Worm (Caenorhabditis elegans) whole organism, L1 larva: ENCODE measurements around the gene nhr-88.

Experiments used
- blmp-1 ChIP-seq: fragments of 150-350 bp; optimal IDR thresholded peaks from 2 replicates; lab custom pipeline; 2014; ENCODE audit warnings: missing biosample characterization, missing genetic modification characterization
- ceh-88 ChIP-seq: fragments of 200-800 bp; sonication (Bioruptor generic); IDR thresholded peaks from 2 replicates; pipeline ENCODE4 v1.3.6; 2022; ENCODE audit warnings: missing genetic modification characterization, missing compliant biosample characterization
- egl-27 ChIP-seq, 2 experiments: fragments of 150-350 bp in 1 of 2; sonication (generic microtip); optimal IDR thresholded peaks; 3 replicates each; lab custom pipeline; 2017 to 2018; ENCODE audit warnings: missing biosample characterization in 2 of 2, missing genetic modification characterization in 2 of 2, missing genetic modification reagents in 2 of 2
- elt-3 ChIP-seq, 6 experiments: fragments of 150-350 bp in 1 of 6; sonication (generic microtip); optimal IDR thresholded peaks; 2 replicates each; lab custom pipeline; 2017 to 2018; ENCODE audit warnings: missing biosample characterization in 6 of 6, missing genetic modification characterization in 6 of 6, inconsistent platforms in 1 of 6
- fkh-10 ChIP-seq: sonication (generic microtip); optimal IDR thresholded peaks from 2 replicates; lab custom pipeline; 2017; ENCODE audit warnings: missing biosample characterization, missing genetic modification reagents, missing genetic modification characterization
- lin-13 ChIP-seq: fragments of 150-350 bp; optimal IDR thresholded peaks from 2 replicates; lab custom pipeline; 2014; ENCODE audit warnings: missing biosample characterization, missing genetic modification reagents, missing genetic modification characterization
- lin-14 ChIP-seq: fragments of 200-800 bp; sonication (Bioruptor generic); optimal IDR thresholded peaks from 2 replicates; lab custom pipeline; 2018; ENCODE audit warnings: mild to moderate bottlenecking, missing genetic modification characterization, moderate library complexity, missing compliant biosample characterization
- nhr-11 ChIP-seq: fragments of 150-350 bp; optimal IDR thresholded peaks from 2 replicates; lab custom pipeline; 2014; ENCODE audit warnings: missing biosample characterization, missing genetic modification characterization
- nhr-12 ChIP-seq: sonication (generic microtip); optimal IDR thresholded peaks from 2 replicates; lab custom pipeline; 2017; ENCODE audit warnings: missing biosample characterization, missing genetic modification characterization
- nhr-237 ChIP-seq: fragments of 150-350 bp; optimal IDR thresholded peaks from 2 replicates; lab custom pipeline; 2014; ENCODE audit warnings: missing biosample characterization, missing genetic modification characterization
- skn-1 ChIP-seq: fragments of 150-350 bp; optimal IDR thresholded peaks from 2 replicates; lab custom pipeline; 2014; ENCODE audit warnings: missing biosample characterization, missing genetic modification characterization
- tbx-2 ChIP-seq: sonication (generic microtip); optimal IDR thresholded peaks from 2 replicates; lab custom pipeline; 2016; ENCODE audit warnings: missing genetic modification characterization, missing compliant biosample characterization
- unc-62 ChIP-seq: fragments of 150-350 bp; optimal IDR thresholded peaks from 2 replicates; lab custom pipeline; 2014; ENCODE audit warnings: missing biosample characterization, missing genetic modification reagents, missing genetic modification characterization
- ztf-11 ChIP-seq, 2 experiments: sonication (generic microtip); optimal IDR thresholded peaks; 2 replicates each; lab custom pipeline; 2016 to 2017; ENCODE audit warnings: missing genetic modification characterization in 2 of 2, missing biosample characterization in 1 of 2, missing compliant biosample characterization in 1 of 2

DNA sequence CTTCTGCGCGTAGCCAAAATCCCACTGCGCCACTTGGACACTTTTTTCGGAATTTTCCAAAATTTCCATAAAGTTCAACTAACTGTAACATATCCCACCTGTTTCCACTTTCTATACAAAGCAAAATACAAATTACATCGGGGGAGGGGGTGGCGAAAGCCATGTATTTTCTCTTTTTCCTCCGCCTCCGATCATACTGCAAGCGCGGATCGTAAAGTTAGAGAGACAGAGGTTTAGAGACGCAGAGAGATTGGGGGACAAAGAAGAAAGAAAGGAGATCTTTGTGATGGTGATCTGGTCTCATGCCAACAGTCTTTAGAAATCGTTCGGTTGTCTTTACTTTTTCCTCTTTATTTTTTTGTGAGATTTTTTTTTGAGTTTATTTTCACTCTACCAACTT is 51.8 kb downstream of the nhr-88 start:
- no peak for TF ChIP-seq ztf-11 (tag; optimal IDR thresholded peaks at IDR 0.05; lab: Kevin White, UChicago)
- TF ChIP-seq lin-13 (GFP tag; lab: Kevin White, UChicago) = no peak
- no peak for TF ChIP-seq tbx-2 (tag; lab: Kevin White, UChicago)
- no peak for TF ChIP-seq unc-62 (GFP tag; lab: Kevin White, UChicago)
- TF ChIP-seq nhr-12 (tag; lab: Kevin White, UChicago) = no peak
- TF ChIP-seq ceh-88 (GFP tag; lab: Robert Waterston, UW) = no peak
- peak; percentile 98 for TF ChIP-seq blmp-1 (tag; lab: Kevin White, UChicago)
- TF ChIP-seq skn-1 (tag; lab: Kevin White, UChicago) = no peak
- TF ChIP-seq elt-3 (tag; optimal IDR thresholded peaks at IDR 0.05; lab: Kevin White, UChicago) = peak in 1 of 6 experiments; percentile 31
- no peak for TF ChIP-seq lin-14 (GFP tag; lab: Kevin White, UChicago)
- TF ChIP-seq nhr-11 (tag; lab: Kevin White, UChicago) = no peak
- TF ChIP-seq nhr-237 (tag; lab: Kevin White, UChicago) = no peak
- no peak for TF ChIP-seq fkh-10 (GFP tag; lab: Kevin White, UChicago)
- TF ChIP-seq egl-27 (tag; optimal IDR thresholded peaks at IDR 0.05; lab: Kevin White, UChicago) = no peak
